Fruit fly (Drosophila melanogaster) whole organism, prepupa: ENCODE data around the gene bam.

ENCODE experiments used
- Blimp-1 ChIP-seq: fragments of 200-800 bp; sonication (Bioruptor generic); optimal IDR thresholded peaks from 3 replicates; lab custom pipeline; 2017; ENCODE audit warnings: missing biosample characterization, missing genetic modification characterization, mild to moderate bottlenecking, moderate library complexity, missing genetic modification reagents
- CG10631 ChIP-seq: fragments of 200-800 bp; sonication (Bioruptor generic); optimal IDR thresholded peaks from 2 replicates; lab custom pipeline; 2016; ENCODE audit warnings: missing biosample characterization, missing genetic modification characterization
- CG11294 ChIP-seq: fragments of 200-800 bp; sonication (Bioruptor generic); IDR thresholded peaks from 2 replicates; pipeline ENCODE4 v1.3.6; 2022; ENCODE audit warnings: missing biosample characterization, missing genetic modification characterization
- CG11762 ChIP-seq: fragments of 200-800 bp; sonication (Bioruptor generic); optimal IDR thresholded peaks from 3 replicates; lab custom pipeline; 2016; ENCODE audit warnings: missing biosample characterization, missing genetic modification characterization; ENCODE audit not compliant: insufficient read depth
- CG11902 ChIP-seq: fragments of 200-800 bp; sonication (Bioruptor generic); optimal IDR thresholded peaks from 3 replicates; lab custom pipeline; 2016; ENCODE audit warnings: missing biosample characterization, missing genetic modification characterization
- CG1621 ChIP-seq: fragments of 200-800 bp; sonication (Bioruptor generic); optimal IDR thresholded peaks from 3 replicates; lab custom pipeline; 2018; ENCODE audit warnings: missing biosample characterization, mild to moderate bottlenecking, missing genetic modification characterization
- CG16779 ChIP-seq: fragments of 200-800 bp; sonication (Bioruptor generic); optimal IDR thresholded peaks from 3 replicates; lab custom pipeline; 2017; ENCODE audit warnings: missing biosample characterization, mild to moderate bottlenecking, missing genetic modification characterization
- CG31627 ChIP-seq: fragments of 200-800 bp; sonication (Bioruptor generic); optimal IDR thresholded peaks from 3 replicates; lab custom pipeline; 2016; ENCODE audit warnings: missing biosample characterization, missing genetic modification characterization
- CG34406 ChIP-seq: fragments of 200-800 bp; sonication (Bioruptor generic); optimal IDR thresholded peaks from 3 replicates; lab custom pipeline; 2016; ENCODE audit warnings: missing biosample characterization, missing genetic modification characterization
- CG4318 ChIP-seq: fragments of 200-800 bp; sonication (Bioruptor generic); optimal IDR thresholded peaks from 3 replicates; lab custom pipeline; 2017; ENCODE audit warnings: missing biosample characterization, mild to moderate bottlenecking, missing genetic modification characterization
- CG6792 ChIP-seq: fragments of 200-800 bp; sonication (Bioruptor generic); optimal IDR thresholded peaks from 3 replicates; lab custom pipeline; 2016; ENCODE audit warnings: missing biosample characterization, missing genetic modification characterization
- CG7368 ChIP-seq: fragments of 200-800 bp; sonication (Bioruptor generic); optimal IDR thresholded peaks from 3 replicates; lab custom pipeline; 2016; ENCODE audit warnings: missing biosample characterization, missing genetic modification characterization
- CG8119 ChIP-seq: fragments of 200-800 bp; sonication (Bioruptor generic); IDR thresholded peaks from 3 replicates; pipeline ENCODE4 v1.3.6; 2022; ENCODE audit warnings: missing biosample characterization, missing genetic modification characterization
- Eip78C ChIP-seq: fragments of 200-800 bp; sonication (Bioruptor generic); peaks from one replicate; lab custom pipeline; 2016; ENCODE audit warnings: missing biosample characterization, missing genetic modification characterization
- Ets96B ChIP-seq: fragments of 200-800 bp; optimal IDR thresholded peaks from 2 replicates; lab custom pipeline; 2019; ENCODE audit warnings: missing biosample characterization, mild to moderate bottlenecking, missing genetic modification characterization, moderate library complexity
- Hr4 ChIP-seq: fragments of 200-800 bp; sonication (Bioruptor generic); optimal IDR thresholded peaks from 3 replicates; lab custom pipeline; 2016; ENCODE audit warnings: missing biosample characterization, missing genetic modification characterization
- Smox ChIP-seq: fragments of 200-800 bp; sonication (Bioruptor generic); optimal IDR thresholded peaks from 3 replicates; lab custom pipeline; 2016; ENCODE audit warnings: missing biosample characterization, missing genetic modification characterization
- Sox102F ChIP-seq: fragments of 200-800 bp; sonication (Bioruptor generic); optimal IDR thresholded peaks from 2 replicates; lab custom pipeline; 2016; ENCODE audit warnings: missing biosample characterization, mild to moderate bottlenecking, missing genetic modification characterization
- achi ChIP-seq: fragments of 200-800 bp; sonication (Bioruptor generic); optimal IDR thresholded peaks from 3 replicates; lab custom pipeline; 2016; ENCODE audit warnings: missing biosample characterization, missing genetic modification characterization
- dac ChIP-seq: fragments of 200-800 bp; sonication (Bioruptor generic); optimal IDR thresholded peaks from 2 replicates; lab custom pipeline; 2017; ENCODE audit warnings: missing biosample characterization, mild to moderate bottlenecking, missing genetic modification characterization
- fkh ChIP-seq: fragments of 200-800 bp; sonication (Bioruptor generic); optimal IDR thresholded peaks from 3 replicates; lab custom pipeline; 2017; ENCODE audit warnings: missing biosample characterization, mild to moderate bottlenecking, missing genetic modification characterization, moderate library complexity
- lz ChIP-seq: fragments of 200-800 bp; sonication (Bioruptor generic); optimal IDR thresholded peaks from 3 replicates; lab custom pipeline; 2016; ENCODE audit warnings: missing biosample characterization, missing genetic modification characterization
- ss ChIP-seq, 2 experiments: fragments of 200-800 bp; sonication (Bioruptor generic); optimal IDR thresholded peaks; 2 replicates in 1 of 2; 3 replicates in 1 of 2; lab custom pipeline; 2017 to 2018; ENCODE audit warnings: mild to moderate bottlenecking in 2 of 2, missing biosample characterization in 2 of 2, missing genetic modification characterization in 2 of 2, moderate library complexity in 1 of 2
- svp ChIP-seq: fragments of 200-800 bp; sonication (Bioruptor generic); peaks from one replicate; lab custom pipeline; 2016; ENCODE audit warnings: missing biosample characterization, missing genetic modification characterization
- vri ChIP-seq: fragments of 200-800 bp; sonication (Bioruptor generic); optimal IDR thresholded peaks from 3 replicates; lab custom pipeline; 2016; ENCODE audit warnings: missing biosample characterization, mild to moderate bottlenecking, missing genetic modification characterization

bam gene

DNA sequence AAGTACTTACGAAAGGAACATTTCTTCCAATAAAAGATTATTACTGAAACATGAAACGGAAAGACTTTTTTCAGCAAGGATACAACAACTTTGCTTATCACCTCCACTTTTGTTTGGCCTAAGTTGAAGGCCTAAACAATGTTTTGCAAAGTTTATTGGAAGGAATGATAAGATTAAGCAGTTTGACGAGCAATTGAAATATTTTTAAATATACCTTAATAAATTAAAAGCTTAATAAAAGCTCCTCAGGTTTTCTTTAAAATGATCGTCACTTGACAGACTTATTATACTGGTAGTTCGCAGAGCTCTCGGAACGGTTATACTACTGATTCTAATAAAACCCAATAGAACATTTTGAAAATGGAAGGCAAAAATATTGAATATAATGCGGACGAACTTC lies 40.3 kb upstream of the bam start, which contains the start of gene CG31104:
TSS of gene CG31104 (plus strand) at position 301 of the 400 bp plus-strand sequence.
- TF ChIP-seq Eip78C (GFP tag; lab: Kevin White, UChicago): no peak
- TF ChIP-seq CG6792 (GFP tag; lab: Kevin White, UChicago): no peak
- TF ChIP-seq lz (GFP tag; lab: Kevin White, UChicago): no peak
- TF ChIP-seq ss (GFP tag; optimal IDR thresholded peaks at IDR 0.05; lab: Kevin White, UChicago): no peak
- TF ChIP-seq CG10631: no peak

- TF ChIP-seq CG7368 (GFP tag; lab: Kevin White, UChicago): no peak
- TF ChIP-seq, all 60 proteins: peak for 0
These were observed 38.3 kb upstream of the bam start, which contains the start of gene CG31300 for dm6 chr3R:25283209-25283670. CG31300 (plus strand) TSS chr3R:25283620.

- peak; percentile 46 for TF ChIP-seq svp (GFP tag; lab: Kevin White, UChicago)
- peak; percentile 90 for TF ChIP-seq fkh (GFP tag; lab: Kevin White, UChicago)
- TF ChIP-seq Sox102F (GFP tag; lab: Kevin White, UChicago): peak; percentile 23
- TF ChIP-seq CG11762 (GFP tag; lab: Kevin White, UChicago): no peak
- TF ChIP-seq vri (GFP tag; lab: Kevin White, UChicago): peak; percentile 46
- TF ChIP-seq dac (GFP tag; lab: Kevin White, UChicago): no peak
These were observed 36.3 kb upstream of the bam start, which contains the start of gene CG11892 for dm6 chr3R:25281165-25281564. CG11892 (plus strand) TSS chr3R:25281548.

DNA sequence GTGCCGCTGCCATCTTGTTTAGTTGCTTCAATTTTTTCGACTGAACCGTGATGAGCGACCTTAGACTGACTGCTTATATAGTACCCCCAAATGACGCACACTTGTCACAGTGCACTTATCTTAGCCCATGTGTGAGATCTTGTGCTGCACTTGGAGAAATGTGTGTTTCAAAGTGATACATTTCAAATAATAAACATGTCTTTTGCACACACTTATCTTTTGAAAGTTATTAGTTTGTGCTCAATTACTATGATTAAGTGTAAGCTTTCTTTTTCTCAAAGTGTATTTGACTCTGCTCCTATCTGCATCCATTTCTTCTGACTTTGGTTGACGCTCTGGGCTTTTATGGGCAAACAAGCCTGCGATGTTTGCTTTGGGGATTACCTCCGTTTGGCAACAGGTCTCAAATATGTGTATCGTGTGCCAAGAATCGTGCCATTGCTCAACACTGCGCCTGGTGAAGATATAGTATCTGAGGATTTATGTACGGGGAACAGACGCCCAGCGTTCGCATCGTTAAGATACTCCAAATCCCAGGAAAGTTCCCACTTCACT lies 35.0 kb upstream of the bam start, which contains the start of gene CG10514:
TSS of gene CG10514 (minus strand) at position 51 of the 555 bp plus-strand sequence.
- TF ChIP-seq Sox102F (GFP tag; lab: Kevin White, UChicago) (peak; percentile 4), vri (GFP tag; lab: Kevin White, UChicago) (peak; percentile 23), svp (GFP tag; lab: Kevin White, UChicago) (peak; percentile 26), achi (GFP tag; lab: Kevin White, UChicago) (peak; percentile 12), CG11294 (GFP tag; lab: Robert Waterston, UW) (no peak)

DNA sequence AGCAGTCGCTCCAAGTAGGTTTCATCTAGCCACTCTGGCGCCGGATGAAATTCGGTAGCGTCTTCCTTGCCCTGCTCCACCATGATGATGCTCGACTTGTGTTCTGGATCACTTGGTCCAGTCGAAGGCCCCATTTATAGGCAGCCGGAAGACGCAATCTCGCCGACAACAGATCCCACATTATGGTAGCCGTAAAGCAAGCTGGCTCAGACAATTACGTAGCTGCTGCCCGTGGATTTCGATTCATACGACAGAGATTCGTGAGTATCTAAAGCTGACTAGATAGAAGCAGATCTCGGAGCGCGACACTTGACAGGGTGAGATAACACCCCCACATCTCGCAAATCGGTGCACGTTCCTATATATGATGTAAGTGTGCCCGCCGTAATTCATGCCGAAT lies 32.2 kb upstream of the bam start, which contains the start of gene CG10513:
TSS of gene CG10513 (minus strand) at position 101 of the 400 bp plus-strand sequence.
- TF ChIP-seq CG8119 (GFP tag; lab: Robert Waterston, UW) (no peak), CG1621 (no peak), CG11294 (GFP tag; lab: Robert Waterston, UW) (no peak), vri (GFP tag; lab: Kevin White, UChicago) (peak; percentile 6)

DNA sequence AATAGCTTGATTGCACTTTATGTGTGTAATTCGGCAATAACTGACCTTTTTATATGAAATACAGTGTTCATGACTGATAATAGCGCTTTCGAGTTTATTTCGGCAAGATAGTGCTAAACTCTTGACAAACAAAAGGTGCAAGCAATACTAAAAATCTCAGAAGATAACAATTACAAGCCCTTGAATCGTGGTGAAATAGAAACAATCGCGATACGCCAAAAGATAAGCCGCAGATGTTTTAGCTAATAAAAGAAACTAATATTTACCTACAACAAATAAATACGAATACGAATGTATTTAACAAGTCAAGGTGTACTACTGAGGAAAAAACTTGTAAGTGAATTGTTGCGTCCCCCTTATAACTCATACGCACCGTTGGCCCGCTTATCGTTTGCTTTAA lies 30.4 kb upstream of the bam start:
- TF ChIP-seq CG1621 (no peak), vri (GFP tag; lab: Kevin White, UChicago) (peak; percentile 63), Smox (no peak), CG16779 (tag; lab: Kevin White, UChicago) (peak; percentile 2), fkh (GFP tag; lab: Kevin White, UChicago) (peak; percentile 71), CG31627 (GFP tag; lab: Kevin White, UChicago) (no peak), Blimp-1 (no peak), Ets96B (tag; lab: Kevin White, UChicago) (no peak)

- TF ChIP-seq CG34406 (GFP tag; lab: Kevin White, UChicago): no peak
- TF ChIP-seq Hr4 (GFP tag; lab: Kevin White, UChicago): no peak
- TF ChIP-seq CG4318 (GFP tag; lab: Kevin White, UChicago): no peak
- TF ChIP-seq CG11902 (GFP tag; lab: Kevin White, UChicago): no peak
These were observed 28.6 kb upstream of the bam start, which contains the start of gene CG11878 for dm6 chr3R:25273537-25273936. CG11878 (plus strand) TSS chr3R:25273837.
